Worm (Caenorhabditis elegans) whole organism, L2 larva: ENCODE data around the gene trx-1.

Experiments
- ama-1 ChIP-seq: fragments of 150-350 bp; optimal IDR thresholded peaks from 2 replicates; lab custom pipeline; 2018; ENCODE audit warnings: inconsistent platforms
- blmp-1 ChIP-seq: sonication (generic microtip); optimal IDR thresholded peaks from 2 replicates; lab custom pipeline; 2017; ENCODE audit warnings: missing genetic modification characterization, mild to moderate bottlenecking, missing compliant biosample characterization, antibody characterized with exemption, moderate library complexity; ENCODE audit not compliant: insufficient read depth
- elt-1 ChIP-seq: fragments of 150-350 bp; optimal IDR thresholded peaks from 2 replicates; lab custom pipeline; 2014; ENCODE audit warnings: missing biosample characterization, missing genetic modification characterization
- mab-5 ChIP-seq: fragments of 150-350 bp; optimal IDR thresholded peaks from 2 replicates; lab custom pipeline; 2014; ENCODE audit warnings: missing biosample characterization, missing genetic modification characterization
- nhr-11 ChIP-seq: fragments of 150-350 bp; optimal IDR thresholded peaks from 2 replicates; lab custom pipeline; 2014; ENCODE audit warnings: missing biosample characterization, missing genetic modification characterization
- nhr-21 ChIP-seq: fragments of 150-350 bp; optimal IDR thresholded peaks from 2 replicates; lab custom pipeline; 2014; ENCODE audit warnings: missing biosample characterization, missing genetic modification characterization
- snpc-4 ChIP-seq: fragments of 150-350 bp; optimal IDR thresholded peaks from 2 replicates; lab custom pipeline; 2014; ENCODE audit warnings: missing biosample characterization, missing genetic modification characterization
- ztf-11 ChIP-seq: sonication (generic microtip); optimal IDR thresholded peaks from 2 replicates; lab custom pipeline; 2017; ENCODE audit warnings: missing biosample characterization, missing genetic modification characterization

DNA sequence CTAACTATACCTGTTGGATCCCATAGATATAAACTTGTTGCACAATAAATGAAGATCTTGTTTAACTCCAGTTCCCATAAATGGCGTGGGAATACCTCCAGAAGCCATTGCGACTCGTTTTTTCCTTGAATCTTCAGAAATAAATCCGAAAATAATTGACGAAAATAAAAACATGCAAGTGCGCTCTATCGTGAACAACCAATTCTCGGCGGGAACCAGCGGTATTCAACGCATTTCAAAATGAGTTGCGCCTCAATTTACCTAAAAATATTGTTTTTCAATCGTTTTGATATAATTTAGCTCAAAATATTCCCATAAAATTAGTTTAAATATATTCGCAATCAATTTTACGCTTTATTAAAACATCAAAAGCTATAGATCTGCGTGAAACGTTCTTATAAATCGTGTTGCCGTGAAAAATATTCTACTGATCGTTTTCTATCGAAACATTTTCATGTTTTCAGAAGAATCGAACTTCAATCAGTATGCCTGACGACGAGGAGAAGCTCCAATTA is 27.8 kb upstream of the trx-1 start, which contains the start of the genes snpc-1.1 and spdl-1:
- TF ChIP-seq ztf-11 (no peak), ama-1 (lab: Kevin White, UChicago) (no peak), mab-5 (tag; lab: Kevin White, UChicago) (no peak), blmp-1 (tag; lab: Kevin White, UChicago) (no peak), snpc-4 (tag; lab: Kevin White, UChicago) (no peak), elt-1 (tag; lab: Kevin White, UChicago) (no peak), nhr-11 (tag; lab: Kevin White, UChicago) (no peak), nhr-21 (tag; lab: Kevin White, UChicago) (no peak)
